Fruit fly (Drosophila melanogaster) S2 (cell line): ENCODE data around the gene CG6013.

Source experiments
- CG8478 ChIP-seq: fragments of >200 bp; optimal IDR thresholded peaks from 2 replicates; lab custom pipeline; 2018
- CTCF ChIP-seq, 2 experiments: fragments of >200 bp; optimal IDR thresholded peaks; 2 replicates each; lab custom pipeline; 2018

Gene CG6013

dm6 chr3R:19036521-19037142, 5.3 kb downstream of the CG6013 start:
- TF ChIP-seq CTCF (optimal IDR thresholded peaks at IDR 0.05; lab: Kevin White, UChicago) (no peak), CG8478 (lab: Kevin White, UChicago) (no peak)

dm6 chr3R:19040685-19041084, 9.4 kb downstream of the CG6013 start:
- TF ChIP-seq CG8478 (lab: Kevin White, UChicago), result no peak
- no peak for TF ChIP-seq CTCF (optimal IDR thresholded peaks at IDR 0.05; lab: Kevin White, UChicago)

- TF ChIP-seq CG8478 (lab: Kevin White, UChicago), result no peak
- TF ChIP-seq CTCF (optimal IDR thresholded peaks at IDR 0.05; lab: Kevin White, UChicago), result no peak
Measured at dm6 chr3R:19044638-19045037, 13.3 kb downstream of the CG6013 start.

- TF ChIP-seq CTCF (optimal IDR thresholded peaks at IDR 0.05; lab: Kevin White, UChicago), result no peak
- no peak for TF ChIP-seq CG8478 (lab: Kevin White, UChicago)
Measured at dm6 chr3R:19051247-19051646, 19.9 kb downstream of the CG6013 start.

- TF ChIP-seq CG8478 (lab: Kevin White, UChicago), result no peak
- no peak for TF ChIP-seq CTCF (optimal IDR thresholded peaks at IDR 0.05; lab: Kevin White, UChicago)
Measured at dm6 chr3R:19052475-19052874, 21.2 kb downstream of the CG6013 start.

- TF ChIP-seq CG8478 (lab: Kevin White, UChicago) (no peak), CTCF (optimal IDR thresholded peaks at IDR 0.05; lab: Kevin White, UChicago) (no peak)
Measured at dm6 chr3R:19054839-19055238, 23.5 kb downstream of the CG6013 start.

- TF ChIP-seq CTCF (optimal IDR thresholded peaks at IDR 0.05; lab: Kevin White, UChicago), result no peak
- TF ChIP-seq CG8478 (lab: Kevin White, UChicago), result no peak
Measured at dm6 chr3R:19056884-19057283, 25.6 kb downstream of the CG6013 start.

- TF ChIP-seq CG8478 (lab: Kevin White, UChicago) (no peak), CTCF (optimal IDR thresholded peaks at IDR 0.05; lab: Kevin White, UChicago) (no peak)
Measured at dm6 chr3R:19058384-19058783, 27.1 kb downstream of the CG6013 start.

dm6 chr3R:19059285-19059684, 28.0 kb downstream of the CG6013 start:
- TF ChIP-seq CTCF (optimal IDR thresholded peaks at IDR 0.05; lab: Kevin White, UChicago) (no peak), CG8478 (lab: Kevin White, UChicago) (no peak)

dm6 chr3R:19060173-19060572, 28.9 kb downstream of the CG6013 start:
- TF ChIP-seq CG8478 (lab: Kevin White, UChicago), result no peak
- no peak for TF ChIP-seq CTCF (optimal IDR thresholded peaks at IDR 0.05; lab: Kevin White, UChicago)

- no peak for TF ChIP-seq CG8478 (lab: Kevin White, UChicago)
- no peak for TF ChIP-seq CTCF (optimal IDR thresholded peaks at IDR 0.05; lab: Kevin White, UChicago)
Measured at dm6 chr3R:19062549-19062948, 31.2 kb downstream of the CG6013 start.

- TF ChIP-seq CTCF (optimal IDR thresholded peaks at IDR 0.05; lab: Kevin White, UChicago), result no peak
- no peak for TF ChIP-seq CG8478 (lab: Kevin White, UChicago)
Measured at dm6 chr3R:19064037-19064664, 32.8 kb downstream of the CG6013 start.

- TF ChIP-seq CG8478 (lab: Kevin White, UChicago) (no peak), CTCF (optimal IDR thresholded peaks at IDR 0.05; lab: Kevin White, UChicago) (no peak)
Measured at dm6 chr3R:19065474-19065873, 34.2 kb downstream of the CG6013 start.

dm6 chr3R:19066965-19067614, 35.8 kb downstream of the CG6013 start:
- TF ChIP-seq CG8478 (lab: Kevin White, UChicago) (no peak), CTCF (optimal IDR thresholded peaks at IDR 0.05; lab: Kevin White, UChicago) (no peak)

dm6 chr3R:19067876-19068406, 36.6 kb downstream of the CG6013 start:
- no peak for TF ChIP-seq CTCF (optimal IDR thresholded peaks at IDR 0.05; lab: Kevin White, UChicago)
- TF ChIP-seq CG8478 (lab: Kevin White, UChicago), result no peak
